Worm (Caenorhabditis elegans): Measurements from ENCODE around the gene F41E6.7.

F41E6.7 gene

ce11 chrV:8610633-8611404, 11.7 kb upstream of the F41E6.7 start, which contains the start of gene fip-4:
fip-4 (minus strand) TSS chrV:8611268.
- TF ChIP-seq nhr-27 (tag; optimal IDR thresholded peaks at IDR 0.05) (no peak), B0035.1 (tag; optimal IDR thresholded peaks at IDR 0.05) (no peak), K11D2.4 (GFP tag; IDR thresholded peaks at IDR 0.05) (no peak), nhr-80 (tag; optimal IDR thresholded peaks at IDR 0.05) (peak; percentile 67), pha-4 (tag; optimal IDR thresholded peaks at IDR 0.05) (peak; percentile 68), Y56A3A.18 (GFP tag; IDR thresholded peaks at IDR 0.05) (no peak), zfh-2 (GFP tag; conservative IDR thresholded peaks at IDR 0.05) (0 out of 2 replicates have a peak, but pooled peaks have one; percentile 8), ZK185.1 (tag; optimal IDR thresholded peaks at IDR 0.05; ENCODE audit: poor library complexity, severe bottlenecking) (peak; percentile 10), unc-62 (GFP tag; optimal IDR thresholded peaks at IDR 0.05) (no peak), F37B4.10 (GFP tag; IDR thresholded peaks at IDR 0.05) (no peak), aptf-3 (GFP tag; IDR thresholded peaks at IDR 0.05) (0 out of 2 replicates have a peak, but pooled peaks have one; percentile 23), B0336.3 (GFP tag; IDR thresholded peaks at IDR 0.05) (0 out of 2 replicates have a peak, but pooled peaks have one; percentile 18), lin-54 (GFP tag; optimal IDR thresholded peaks at IDR 0.05) (no peak), F23B12.7 (tag; optimal IDR thresholded peaks at IDR 0.05; ENCODE audit: insufficient read depth) (peak; percentile 23), chd-7 (tag; optimal IDR thresholded peaks at IDR 0.05) (no peak)

- TF ChIP-seq B0035.1 (tag; optimal IDR thresholded peaks at IDR 0.05) (no peak), nhr-120 (GFP tag; IDR thresholded peaks at IDR 0.05) (0 out of 2 replicates have a peak, but pooled peaks have one; percentile 30), lin-35 (GFP tag; optimal IDR thresholded peaks at IDR 0.05) (peak in 1 of 3 experiments; percentile 11), lin-26 (GFP tag; IDR thresholded peaks at IDR 0.05) (peak; percentile 66; the same call in 1 of the 2 replicates), repo-1 (tag; optimal IDR thresholded peaks at IDR 0.05) (peak; percentile 31), aptf-3 (GFP tag; IDR thresholded peaks at IDR 0.05) (0 out of 2 replicates have a peak, but pooled peaks have one; percentile 7), K11D2.4 (GFP tag; IDR thresholded peaks at IDR 0.05) (no peak), chd-7 (tag; optimal IDR thresholded peaks at IDR 0.05) (peak; percentile 38), zfh-2 (GFP tag; conservative IDR thresholded peaks at IDR 0.05) (peak; percentile 54; the same call in 1 of the 2 replicates), sea-2 (GFP tag; IDR thresholded peaks at IDR 0.05) (no peak), ceh-58 (GFP tag; IDR thresholded peaks at IDR 0.05) (no peak), F52B5.7 (tag; optimal IDR thresholded peaks at IDR 0.05) (peak; percentile 22), cebp-2 (GFP tag; IDR thresholded peaks at IDR 0.05) (no peak), cebp-1 (GFP tag; IDR thresholded peaks at IDR 0.05) (no peak), cebp-1 (tag; optimal IDR thresholded peaks at IDR 0.05) (peak; percentile 36), F22D6.2 (tag; optimal IDR thresholded peaks at IDR 0.05) (no peak), hmg-1.2 (GFP tag; IDR thresholded peaks at IDR 0.05) (0 out of 2 replicates have a peak, but pooled peaks have one; percentile 5)
Observed at ce11 chrV:8609776-8610529, 10.9 kb upstream of the F41E6.7 start.

ce11 chrV:8608483-8608882, 9.4 kb upstream of the F41E6.7 start:
- no peak for TF ChIP-seq dox-1 (GFP tag; IDR thresholded peaks at IDR 0.05)
- TF ChIP-seq ztf-6 (GFP tag; IDR thresholded peaks at IDR 0.05), result no peak
- no peak for TF ChIP-seq aptf-3 (GFP tag; IDR thresholded peaks at IDR 0.05)
- no peak for TF ChIP-seq somi-1 (GFP tag; optimal IDR thresholded peaks at IDR 0.05)
- TF ChIP-seq ama-1 (optimal IDR thresholded peaks at IDR 0.05), result no peak
- no peak for TF ChIP-seq ama-1 (GFP tag; optimal IDR thresholded peaks at IDR 0.05)
- no peak for TF ChIP-seq F39B2.1 (GFP tag; IDR thresholded peaks at IDR 0.05)
- TF ChIP-seq F37B4.10 (GFP tag; IDR thresholded peaks at IDR 0.05), result no peak
- no peak for TF ChIP-seq ztf-22 (GFP tag; optimal IDR thresholded peaks at IDR 0.05)
- TF ChIP-seq attf-5 (GFP tag; optimal IDR thresholded peaks at IDR 0.05), result no peak
- TF ChIP-seq ztf-26 (tag; optimal IDR thresholded peaks at IDR 0.05), result no peak
- no peak for TF ChIP-seq akir-1 (GFP tag; optimal IDR thresholded peaks at IDR 0.05)
- TF ChIP-seq Y56A3A.18 (GFP tag; IDR thresholded peaks at IDR 0.05), result no peak
- TF ChIP-seq pha-4 (tag; optimal IDR thresholded peaks at IDR 0.05), result no peak
- TF ChIP-seq F22D6.2 (tag; optimal IDR thresholded peaks at IDR 0.05), result no peak
- no peak for TF ChIP-seq madf-3 (GFP tag; IDR thresholded peaks at IDR 0.05)
